Worm (Caenorhabditis elegans) whole organism, midembryonic: Measurements from ENCODE around the gene T07F8.4.

ENCODE experiments used
- T22C8.4 ChIP-seq: fragments of 200-800 bp; sonication (Bioruptor generic); IDR thresholded peaks from 2 replicates; pipeline ENCODE4 v1.3.6; 2022; ENCODE audit warnings: missing genetic modification characterization, missing compliant biosample characterization
- cog-1 ChIP-seq: sonication (generic microtip); optimal IDR thresholded peaks from 2 replicates; lab custom pipeline; 2016; ENCODE audit warnings: missing genetic modification characterization, missing compliant biosample characterization
- flt-1 ChIP-seq: fragments of 200-800 bp; sonication (Bioruptor generic); IDR thresholded peaks from 2 replicates; pipeline ENCODE4 v1.3.6; 2022; ENCODE audit warnings: missing genetic modification characterization, missing compliant biosample characterization
- klf-2 ChIP-seq: fragments of 200-800 bp; sonication (Bioruptor generic); conservative IDR thresholded peaks from 2 replicates; pipeline ENCODE4 v1.3.6; 2022; ENCODE audit warnings: missing genetic modification reagents, missing genetic modification characterization, missing compliant biosample characterization
- med-1 ChIP-seq: sonication (generic microtip); optimal IDR thresholded peaks from 2 replicates; lab custom pipeline; 2017; ENCODE audit warnings: missing genetic modification characterization, mild to moderate bottlenecking, missing compliant biosample characterization, antibody characterized with exemption, missing genetic modification reagents; ENCODE audit not compliant: insufficient read depth
- ref-1 ChIP-seq: fragments of 200-800 bp; sonication (Bioruptor generic); conservative IDR thresholded peaks from 2 replicates; pipeline ENCODE4 v1.3.6; 2022; ENCODE audit warnings: missing genetic modification reagents, missing genetic modification characterization, missing compliant biosample characterization
- tab-1 ChIP-seq: fragments of 200-800 bp; sonication (Bioruptor generic); IDR thresholded peaks from 2 replicates; pipeline ENCODE4 v1.3.6; 2022; ENCODE audit warnings: missing genetic modification characterization, missing compliant biosample characterization
- ztf-23 ChIP-seq: fragments of 200-800 bp; sonication (Bioruptor generic); IDR thresholded peaks from 2 replicates; pipeline ENCODE4 v1.3.6; 2022; ENCODE audit warnings: missing genetic modification reagents, missing genetic modification characterization, missing compliant biosample characterization
- ztf-29 ChIP-seq: fragments of 200-800 bp; sonication (Bioruptor generic); IDR thresholded peaks from 2 replicates; pipeline ENCODE4 v1.3.6; 2022; ENCODE audit warnings: missing genetic modification reagents, missing genetic modification characterization, missing compliant biosample characterization

- TF ChIP-seq T22C8.4 (GFP tag; lab: Robert Waterston, UW): no peak
- no peak for TF ChIP-seq flt-1 (GFP tag; lab: Robert Waterston, UW)
- no peak for TF ChIP-seq tab-1 (GFP tag; lab: Robert Waterston, UW)
- TF ChIP-seq ztf-23 (GFP tag; lab: Robert Waterston, UW): no peak
- TF ChIP-seq cog-1: no peak
- TF ChIP-seq med-1 (GFP tag; lab: Kevin White, UChicago): no peak
- no peak for TF ChIP-seq klf-2
- no peak for TF ChIP-seq ztf-29 (GFP tag; lab: Robert Waterston, UW)
- TF ChIP-seq ref-1 (GFP tag; lab: Robert Waterston, UW): no peak
These were observed 21.9 kb downstream of the T07F8.4 start, which contains the start of gene F10E7.9 for ce11 chrII:7109956-7110355.
